Fruit fly (Drosophila melanogaster) ovary, adult (tissue): ENCODE data around the gene Ldsdh1.

Source experiments
- CG17801 ChIP-seq: fragments of 200-800 bp; optimal IDR thresholded peaks from 2 replicates; lab custom pipeline; 2019; ENCODE audit warnings: missing biosample characterization, mild to moderate bottlenecking, missing genetic modification characterization, moderate library complexity; ENCODE audit not compliant: partially characterized antibody

Gene Ldsdh1

DNA sequence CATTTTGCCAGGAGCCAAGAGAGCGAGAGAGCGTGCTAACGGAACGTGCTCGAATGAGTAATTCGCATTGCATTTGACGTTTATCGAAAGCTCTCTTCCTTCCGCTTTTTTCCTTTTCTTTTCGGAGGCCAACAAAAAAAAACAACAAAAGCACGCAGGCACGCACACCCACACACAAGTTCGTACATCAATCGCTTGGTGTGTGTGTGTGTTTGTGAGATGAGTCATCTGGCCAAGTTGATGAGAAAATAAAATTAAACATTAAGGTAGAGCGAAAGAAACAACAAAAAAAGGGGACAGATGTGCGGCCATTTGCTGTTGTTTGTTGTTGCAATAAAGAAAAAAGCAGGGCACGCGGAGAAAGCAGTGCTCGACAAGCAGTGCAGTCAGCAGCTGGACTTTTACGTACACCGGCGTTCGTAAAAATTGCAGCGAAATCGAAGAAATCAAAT is 18.2 kb downstream of the Ldsdh1 start:
- TF ChIP-seq CG17801 (GFP tag; lab: Kevin White, UChicago): no peak

DNA sequence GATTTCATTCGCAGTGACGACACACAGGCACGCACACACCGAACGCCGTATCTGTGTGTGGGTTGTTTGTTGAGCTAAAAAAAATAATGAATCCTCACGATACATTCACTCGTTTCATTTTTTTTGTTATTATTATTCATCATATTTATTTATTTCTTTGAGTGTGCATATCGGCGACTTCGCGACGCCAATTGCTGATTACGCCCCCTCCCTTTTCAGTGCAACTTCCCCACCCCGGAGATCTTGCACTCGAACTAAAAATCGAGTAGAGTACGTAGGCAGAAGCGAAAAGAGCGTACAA is 19.3 kb downstream of the Ldsdh1 start:
- no peak for TF ChIP-seq CG17801 (GFP tag; lab: Kevin White, UChicago)

DNA sequence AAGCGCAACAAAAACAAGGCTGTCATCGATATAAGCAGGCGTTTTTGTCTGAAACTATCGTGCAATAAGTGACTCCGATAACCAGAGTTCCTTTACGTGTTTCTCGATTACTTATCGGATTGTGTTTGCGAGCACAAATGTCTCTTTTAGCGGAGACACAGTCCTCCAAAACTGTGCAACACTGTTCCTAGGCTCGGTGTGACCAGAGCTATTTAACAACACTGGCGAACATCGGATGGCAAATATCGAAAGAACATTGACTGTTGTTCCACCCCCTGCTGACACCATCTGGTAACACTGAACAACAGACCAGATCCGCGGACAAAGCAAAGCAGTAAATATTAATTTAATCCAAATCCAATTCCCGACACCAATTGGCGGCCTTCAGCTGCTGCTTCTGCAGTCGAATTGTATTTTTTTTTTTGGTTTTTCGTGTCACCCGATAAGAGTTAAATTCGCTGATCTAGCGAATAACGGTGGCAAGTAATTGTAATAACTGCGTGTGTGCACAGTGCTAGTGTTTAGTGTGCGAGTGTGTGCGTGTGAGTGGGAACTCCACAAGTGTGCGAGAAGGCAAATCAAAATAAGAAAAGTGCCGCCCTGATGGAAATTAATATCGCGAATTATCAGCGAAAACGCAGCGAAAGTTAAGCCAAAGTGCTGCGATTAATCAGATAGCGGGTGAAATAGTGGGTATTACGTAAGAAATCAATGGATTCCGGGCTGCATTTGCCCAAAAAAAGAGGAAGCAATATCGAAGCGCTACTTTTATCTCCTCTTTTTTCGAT is 19.8 kb downstream of the Ldsdh1 start, which contains the start of gene mys:
mys (plus strand) TSS at position 254 of the 788 bp plus-strand sequence.
- no peak for TF ChIP-seq CG17801 (GFP tag; lab: Kevin White, UChicago)

DNA sequence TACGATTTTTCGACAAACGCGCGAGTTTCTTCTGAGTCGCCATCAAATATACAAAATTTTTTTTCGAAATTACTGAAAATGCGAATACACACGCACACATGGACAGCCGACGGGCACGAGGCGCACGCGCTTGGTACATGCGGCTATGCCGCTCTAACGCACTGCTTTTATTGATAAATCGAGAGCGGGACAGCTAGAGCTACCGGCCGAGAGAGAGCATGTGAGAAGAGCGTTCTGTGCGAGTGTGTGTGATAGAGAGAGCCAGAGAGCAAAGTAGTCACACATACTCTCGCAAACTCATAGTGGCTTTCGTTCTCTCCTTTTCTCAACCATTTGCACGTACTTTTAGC is 20.5 kb downstream of the Ldsdh1 start:
- peak; percentile 35 for TF ChIP-seq CG17801 (GFP tag; lab: Kevin White, UChicago)

DNA sequence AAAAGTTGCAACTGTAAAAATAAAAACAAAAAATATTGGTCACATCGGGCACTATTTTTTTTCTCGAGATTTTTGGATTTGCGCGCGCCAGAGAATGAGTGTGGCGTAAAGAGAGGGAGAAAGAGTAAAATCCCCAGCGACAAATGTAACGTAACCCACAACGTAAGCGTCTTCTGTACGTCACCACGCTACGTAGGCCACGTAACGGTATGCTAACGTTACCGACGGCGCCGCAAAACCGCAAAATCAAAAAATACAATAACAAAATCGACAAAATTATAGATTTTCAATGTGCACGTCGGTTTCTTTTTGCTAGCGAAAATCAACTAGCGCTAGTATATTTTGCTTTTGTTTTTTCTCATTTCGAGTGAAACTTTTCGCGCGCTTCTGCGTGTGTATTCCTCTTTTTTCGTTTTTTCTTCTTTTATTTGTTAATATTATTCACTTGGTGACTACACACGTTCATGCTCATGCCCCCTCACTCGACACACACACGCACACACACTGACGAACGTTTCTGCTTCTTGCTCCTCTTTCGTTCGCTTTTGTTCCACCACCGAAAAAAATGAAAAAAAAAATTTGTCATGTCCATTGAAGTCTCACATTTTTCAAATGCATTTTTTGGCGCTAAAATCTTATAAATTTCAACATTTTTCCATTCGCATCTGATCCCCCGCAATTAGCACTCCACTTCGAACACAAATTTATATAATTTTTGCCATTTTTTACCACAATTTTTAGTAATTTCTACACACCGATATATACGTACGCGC is 21.1 kb downstream of the Ldsdh1 start:
- TF ChIP-seq CG17801 (GFP tag; lab: Kevin White, UChicago): peak; percentile 70

DNA sequence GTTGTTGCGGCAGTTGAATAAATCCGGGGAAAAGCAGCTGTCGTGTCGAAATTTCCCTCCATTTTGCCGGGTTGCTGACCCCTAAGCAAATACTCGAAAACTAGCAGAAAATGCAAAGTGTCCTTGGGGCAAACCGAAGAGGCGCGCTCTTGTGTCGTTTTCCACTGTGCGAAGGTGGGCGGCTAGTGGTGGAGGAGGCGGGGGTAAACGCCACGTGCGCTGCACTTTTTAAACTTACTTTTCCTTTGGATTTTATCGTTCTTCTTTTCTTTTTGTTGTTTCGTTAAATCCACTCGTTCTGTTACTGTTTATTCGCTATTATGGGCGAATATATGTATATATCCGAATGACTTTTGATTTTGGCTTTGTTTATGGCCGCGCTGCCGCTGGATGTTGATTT is 21.8 kb downstream of the Ldsdh1 start:
- no peak for TF ChIP-seq CG17801 (GFP tag; lab: Kevin White, UChicago)

DNA sequence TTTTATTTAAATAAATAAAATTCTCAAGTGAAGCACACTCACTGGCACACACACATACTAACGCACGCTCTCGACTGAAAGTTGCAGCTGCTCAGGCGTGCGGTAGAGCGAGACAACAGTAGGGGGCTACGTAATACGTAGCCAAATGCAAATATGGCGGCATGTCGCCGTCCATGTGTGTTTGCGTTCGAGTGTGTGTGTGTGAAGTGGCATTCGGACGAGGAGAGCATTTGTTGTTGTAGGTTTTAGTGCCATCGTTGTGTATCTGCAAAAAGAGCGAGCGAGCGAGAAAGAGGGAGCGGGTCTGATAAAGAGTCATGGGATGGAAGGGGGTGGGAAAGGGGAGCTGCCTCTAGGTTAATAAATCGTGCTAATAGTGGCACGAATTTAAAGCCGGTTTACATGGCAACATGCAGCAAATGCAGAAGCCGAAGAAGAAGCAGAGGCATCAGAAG is 22.9 kb downstream of the Ldsdh1 start:
- no peak for TF ChIP-seq CG17801 (GFP tag; lab: Kevin White, UChicago)

DNA sequence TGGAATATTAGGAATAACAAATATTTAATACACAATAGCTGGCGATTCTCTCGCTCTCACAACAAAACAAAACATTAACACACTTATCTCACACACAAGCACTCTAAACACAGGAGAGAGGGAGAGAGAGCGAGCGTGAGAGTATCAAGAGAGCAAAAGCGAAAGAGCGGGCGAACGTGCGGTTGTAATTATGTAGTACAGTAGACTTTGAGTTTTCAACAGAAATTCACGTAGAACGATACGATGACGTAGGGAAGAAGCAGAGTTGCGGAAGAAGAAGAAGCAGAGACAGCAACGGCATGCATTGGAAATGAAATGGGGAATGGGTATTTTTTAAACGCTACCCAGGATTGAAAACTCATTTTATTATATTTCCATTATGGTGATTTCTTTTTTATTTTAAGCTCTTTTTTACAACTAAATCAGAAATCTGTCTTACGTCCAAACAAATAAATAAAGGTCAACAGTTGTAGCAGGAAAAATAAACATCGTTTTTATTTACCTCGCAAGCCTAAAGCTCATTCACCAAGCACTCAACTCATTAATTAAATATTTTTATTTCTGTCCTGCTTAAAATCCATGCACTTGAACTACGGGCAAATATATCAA is 23.5 kb downstream of the Ldsdh1 start:
- no peak for TF ChIP-seq CG17801 (GFP tag; lab: Kevin White, UChicago)

DNA sequence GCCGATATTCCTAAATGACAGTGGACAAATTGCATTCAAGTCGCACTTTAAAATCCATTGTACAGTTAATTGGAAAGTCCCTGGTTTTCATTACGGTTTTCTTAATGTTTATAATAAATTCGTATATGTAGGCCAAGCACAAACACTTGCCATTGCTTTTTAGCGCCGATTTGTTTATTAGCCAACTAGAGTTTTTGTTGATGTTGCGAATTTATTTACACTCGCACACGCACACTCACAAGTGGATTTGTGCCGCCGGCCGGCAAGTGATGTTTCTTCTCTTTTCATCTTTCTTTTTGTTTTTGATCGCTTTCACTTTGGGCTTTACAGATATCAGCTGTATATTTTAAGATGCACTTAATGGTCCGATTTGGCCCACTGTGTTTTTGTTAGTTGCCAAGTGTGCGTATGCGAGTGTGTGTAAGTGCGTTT is 24.1 kb downstream of the Ldsdh1 start:
- peak; percentile 42 for TF ChIP-seq CG17801 (GFP tag; lab: Kevin White, UChicago)

DNA sequence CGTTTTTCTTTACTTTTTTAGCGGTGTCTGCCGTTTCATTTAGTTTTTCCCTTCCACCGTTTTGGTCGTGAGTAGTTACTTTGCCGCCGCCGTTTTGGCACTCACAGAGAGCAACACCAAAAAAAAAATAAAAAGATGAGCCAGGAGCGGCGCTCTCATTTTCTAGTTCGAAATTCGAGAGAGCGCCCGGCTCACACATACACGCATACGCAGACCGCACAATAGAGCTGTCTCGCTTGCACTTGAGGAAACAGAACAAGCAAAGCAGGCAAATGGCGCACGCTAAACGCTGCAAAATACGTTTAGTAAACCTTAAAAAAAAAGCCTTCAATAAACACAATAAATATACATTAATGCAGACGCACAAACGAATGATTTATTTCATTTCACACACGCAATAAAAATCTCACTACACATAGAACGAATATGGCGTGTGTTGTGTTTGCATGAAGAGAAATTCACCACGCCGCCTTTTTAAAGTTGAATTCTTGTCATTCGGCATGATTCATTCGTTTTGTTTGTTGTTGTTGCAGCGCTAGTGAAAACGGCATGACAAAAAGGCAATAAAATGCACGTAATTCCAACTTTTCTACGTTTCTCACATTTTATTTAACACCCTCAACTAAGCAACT is 24.7 kb downstream of the Ldsdh1 start:
- no peak for TF ChIP-seq CG17801 (GFP tag; lab: Kevin White, UChicago)

DNA sequence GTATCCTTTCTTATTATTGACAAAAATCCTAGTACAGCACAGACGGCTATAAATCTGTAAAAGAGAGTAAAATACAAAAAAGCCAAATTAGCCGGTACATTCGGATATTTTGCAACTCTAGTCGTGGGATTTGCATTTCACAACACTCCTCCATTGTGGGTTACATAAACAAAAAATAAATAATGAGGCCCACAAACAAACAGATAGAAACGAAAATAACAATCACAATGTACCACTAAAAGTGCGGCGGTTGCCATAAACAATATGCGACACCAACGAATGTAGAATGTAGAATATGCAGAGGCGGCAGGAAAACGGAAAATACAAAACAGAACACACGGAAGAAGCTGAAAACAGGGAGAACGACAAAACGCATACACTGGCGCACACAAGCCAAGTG is 25.3 kb downstream of the Ldsdh1 start:
- no peak for TF ChIP-seq CG17801 (GFP tag; lab: Kevin White, UChicago)

DNA sequence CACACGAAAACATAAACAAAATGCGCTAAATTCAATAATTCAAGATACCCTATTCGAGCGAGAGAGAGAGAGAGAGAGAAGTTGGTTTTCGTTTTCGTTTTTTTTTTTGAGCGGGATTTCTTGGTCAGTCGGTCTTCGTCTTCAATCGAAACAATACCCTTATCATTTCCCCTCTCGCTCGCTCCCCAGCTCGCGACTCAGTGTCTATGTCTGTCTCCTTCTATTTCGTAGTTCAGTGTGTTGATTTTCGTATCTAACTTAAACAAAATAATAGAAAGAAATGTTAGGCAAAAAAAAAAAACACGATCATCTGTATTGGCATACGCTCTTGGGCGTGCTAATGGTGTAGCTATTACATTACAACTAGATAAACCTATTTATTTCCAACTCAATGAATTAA is 32.1 kb downstream of the Ldsdh1 start:
- no peak for TF ChIP-seq CG17801 (GFP tag; lab: Kevin White, UChicago)

DNA sequence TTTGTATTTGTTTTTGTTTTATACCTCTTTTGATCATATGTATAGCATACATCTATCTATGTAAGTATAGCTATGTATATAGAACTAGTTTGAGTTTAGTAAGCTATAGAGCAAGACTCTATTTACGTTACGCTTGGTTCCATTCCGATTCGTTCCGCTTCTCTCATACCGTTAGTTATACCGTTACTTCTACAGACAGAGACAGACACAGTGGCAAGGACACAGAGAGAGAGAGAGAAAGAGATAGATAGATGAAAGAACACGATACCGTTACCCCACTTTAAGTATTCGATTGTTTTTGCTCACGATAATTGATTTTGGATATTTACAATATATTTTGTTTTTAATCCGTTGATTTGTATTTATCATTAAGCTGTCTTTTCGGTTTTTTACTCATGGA is 34.9 kb downstream of the Ldsdh1 start:
- no peak for TF ChIP-seq CG17801 (GFP tag; lab: Kevin White, UChicago)

DNA sequence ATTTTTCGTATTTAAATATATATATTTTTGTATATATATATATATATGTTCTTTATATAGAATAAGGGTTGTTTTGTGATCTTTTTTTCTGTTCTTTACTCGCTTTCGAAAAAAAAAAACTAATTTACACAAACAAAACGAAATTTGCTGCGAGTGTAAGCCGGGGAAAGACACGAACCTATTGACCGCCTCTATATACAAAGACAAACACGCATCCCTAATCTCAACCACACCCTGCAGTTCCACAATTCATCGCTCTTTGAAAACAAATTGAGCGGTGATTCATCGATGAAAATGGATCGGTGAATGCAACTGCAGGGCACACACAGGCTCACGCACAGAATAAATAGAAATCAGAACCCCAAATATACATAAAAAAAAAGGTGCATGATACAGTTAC is 42.5 kb downstream of the Ldsdh1 start:
- no peak for TF ChIP-seq CG17801 (GFP tag; lab: Kevin White, UChicago)

DNA sequence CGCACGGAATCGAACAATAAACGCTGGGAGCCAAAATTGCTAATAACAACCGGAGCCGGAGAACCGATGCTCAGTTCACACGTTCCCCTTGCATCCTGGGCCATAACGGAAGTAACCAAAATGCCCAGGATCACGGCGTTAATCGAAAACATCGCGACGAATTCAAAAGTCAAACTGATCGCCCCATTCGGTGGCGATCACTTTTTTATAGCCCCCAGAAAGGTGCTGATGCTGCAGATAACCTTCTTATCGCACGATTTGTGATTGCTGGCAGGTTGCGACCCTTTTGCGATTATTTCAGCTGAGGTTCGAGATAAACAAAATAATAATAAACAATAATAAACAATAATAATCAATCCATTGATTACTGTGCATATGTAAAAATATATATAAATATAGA is 44.1 kb downstream of the Ldsdh1 start, which contains the start of gene CG2233:
CG2233 (minus strand) TSS at position 184 of the 400 bp plus-strand sequence.
- TF ChIP-seq CG17801 (GFP tag; lab: Kevin White, UChicago): no peak
